Fruit fly (Drosophila melanogaster): Measurements from ENCODE around the gene sstn.

- TF ChIP-seq CG32121 (GFP tag; IDR thresholded peaks at IDR 0.05), result no peak
- TF ChIP-seq rn (GFP tag; IDR thresholded peaks at IDR 0.05), result no peak
Measured at dm6 chr3L:15116536-15116935, 22.0 kb upstream of the sstn start, which contains the start of gene Cep135.
